Worm (Caenorhabditis elegans): ENCODE data around the gene oig-2.

oig-2 gene

ce11 chrII:12991594-12991993, 16.4 kb downstream of the oig-2 start:
- no peak for TF ChIP-seq cog-1 (tag; optimal IDR thresholded peaks at IDR 0.05)
- no peak for TF ChIP-seq ref-1 (GFP tag; conservative IDR thresholded peaks at IDR 0.05)
- no peak for TF ChIP-seq tab-1 (GFP tag; IDR thresholded peaks at IDR 0.05)
- no peak for TF ChIP-seq ztf-29 (GFP tag; IDR thresholded peaks at IDR 0.05)
- TF ChIP-seq med-1 (GFP tag; optimal IDR thresholded peaks at IDR 0.05; ENCODE audit: insufficient read depth): no peak
- TF ChIP-seq T22C8.4 (GFP tag; IDR thresholded peaks at IDR 0.05): no peak
- no peak for TF ChIP-seq klf-2 (GFP tag; conservative IDR thresholded peaks at IDR 0.05)
- no peak for TF ChIP-seq ztf-23 (GFP tag; IDR thresholded peaks at IDR 0.05)
- TF ChIP-seq flt-1 (GFP tag; IDR thresholded peaks at IDR 0.05): no peak

- TF ChIP-seq ztf-29 (GFP tag; IDR thresholded peaks at IDR 0.05): no peak; the same call in 1 of the 2 replicates
- no peak for TF ChIP-seq T22C8.4 (GFP tag; IDR thresholded peaks at IDR 0.05)
- TF ChIP-seq ztf-23 (GFP tag; IDR thresholded peaks at IDR 0.05): no peak
- no peak for TF ChIP-seq med-1 (GFP tag; optimal IDR thresholded peaks at IDR 0.05; ENCODE audit: insufficient read depth)
- TF ChIP-seq tab-1 (GFP tag; IDR thresholded peaks at IDR 0.05): no peak
- TF ChIP-seq klf-2 (GFP tag; conservative IDR thresholded peaks at IDR 0.05): no peak
- no peak for TF ChIP-seq ref-1 (GFP tag; conservative IDR thresholded peaks at IDR 0.05)
- no peak for TF ChIP-seq flt-1 (GFP tag; IDR thresholded peaks at IDR 0.05)
- no peak for TF ChIP-seq cog-1 (tag; optimal IDR thresholded peaks at IDR 0.05)
These were observed 16.9 kb downstream of the oig-2 start for ce11 chrII:12990964-12991593.

- no peak for TF ChIP-seq ztf-23 (GFP tag; IDR thresholded peaks at IDR 0.05)
These were observed 17.8 kb downstream of the oig-2 start for ce11 chrII:12990191-12990590.

ce11 chrII:12987799-12988198, 20.2 kb downstream of the oig-2 start:
- 0 out of 2 replicates have a peak, but pooled peaks have one; percentile 18 for TF ChIP-seq ztf-23 (GFP tag; IDR thresholded peaks at IDR 0.05)
- TF ChIP-seq T22C8.4 (GFP tag; IDR thresholded peaks at IDR 0.05): no peak

ce11 chrII:12985813-12986212, 22.2 kb downstream of the oig-2 start:
- TF ChIP-seq med-1 (GFP tag; optimal IDR thresholded peaks at IDR 0.05; ENCODE audit: insufficient read depth) (no peak), cog-1 (tag; optimal IDR thresholded peaks at IDR 0.05) (peak; percentile 1)

ce11 chrII:12984709-12985108, 23.3 kb downstream of the oig-2 start:
- no peak for TF ChIP-seq klf-2 (GFP tag; conservative IDR thresholded peaks at IDR 0.05)
- 0 out of 2 replicates have a peak, but pooled peaks have one; percentile 45 for TF ChIP-seq tab-1 (GFP tag; IDR thresholded peaks at IDR 0.05)

ce11 chrII:12982830-12983229, 25.1 kb downstream of the oig-2 start:
- no peak for TF ChIP-seq tab-1 (GFP tag; IDR thresholded peaks at IDR 0.05)
- TF ChIP-seq med-1 (GFP tag; optimal IDR thresholded peaks at IDR 0.05; ENCODE audit: insufficient read depth): no peak
- TF ChIP-seq ztf-23 (GFP tag; IDR thresholded peaks at IDR 0.05): no peak

ce11 chrII:12981980-12982575, 25.9 kb downstream of the oig-2 start:
- TF ChIP-seq cog-1 (tag; optimal IDR thresholded peaks at IDR 0.05): no peak
- no peak for TF ChIP-seq ztf-23 (GFP tag; IDR thresholded peaks at IDR 0.05)
- TF ChIP-seq med-1 (GFP tag; optimal IDR thresholded peaks at IDR 0.05; ENCODE audit: insufficient read depth): no peak
- TF ChIP-seq ref-1 (GFP tag; conservative IDR thresholded peaks at IDR 0.05): no peak
- TF ChIP-seq T22C8.4 (GFP tag; IDR thresholded peaks at IDR 0.05): no peak
- TF ChIP-seq ztf-29 (GFP tag; IDR thresholded peaks at IDR 0.05): no peak
- no peak for TF ChIP-seq klf-2 (GFP tag; conservative IDR thresholded peaks at IDR 0.05)
- no peak for TF ChIP-seq flt-1 (GFP tag; IDR thresholded peaks at IDR 0.05)
- no peak for TF ChIP-seq tab-1 (GFP tag; IDR thresholded peaks at IDR 0.05)

ce11 chrII:12980212-12980611, 27.8 kb downstream of the oig-2 start, which contains the start of gene cyd-1:
Gene cyd-1 (plus strand): TSS chrII:12980591.
- TF ChIP-seq flt-1 (GFP tag; IDR thresholded peaks at IDR 0.05): no peak
- TF ChIP-seq T22C8.4 (GFP tag; IDR thresholded peaks at IDR 0.05): no peak
- TF ChIP-seq ref-1 (GFP tag; conservative IDR thresholded peaks at IDR 0.05): no peak
- TF ChIP-seq ztf-23 (GFP tag; IDR thresholded peaks at IDR 0.05): no peak
- TF ChIP-seq klf-2 (GFP tag; conservative IDR thresholded peaks at IDR 0.05): no peak
- TF ChIP-seq cog-1 (tag; optimal IDR thresholded peaks at IDR 0.05): no peak
- TF ChIP-seq tab-1 (GFP tag; IDR thresholded peaks at IDR 0.05): no peak
- no peak for TF ChIP-seq med-1 (GFP tag; optimal IDR thresholded peaks at IDR 0.05; ENCODE audit: insufficient read depth)
- no peak for TF ChIP-seq ztf-29 (GFP tag; IDR thresholded peaks at IDR 0.05)

ce11 chrII:12978658-12979057, 29.3 kb downstream of the oig-2 start:
- TF ChIP-seq ztf-29 (GFP tag; IDR thresholded peaks at IDR 0.05): no peak
- TF ChIP-seq klf-2 (GFP tag; conservative IDR thresholded peaks at IDR 0.05): no peak
- TF ChIP-seq tab-1 (GFP tag; IDR thresholded peaks at IDR 0.05): no peak
- no peak for TF ChIP-seq med-1 (GFP tag; optimal IDR thresholded peaks at IDR 0.05; ENCODE audit: insufficient read depth)

- TF ChIP-seq ref-1 (GFP tag; conservative IDR thresholded peaks at IDR 0.05): no peak
- TF ChIP-seq med-1 (GFP tag; optimal IDR thresholded peaks at IDR 0.05; ENCODE audit: insufficient read depth): no peak
- TF ChIP-seq ztf-29 (GFP tag; IDR thresholded peaks at IDR 0.05): no peak
- no peak for TF ChIP-seq cog-1 (tag; optimal IDR thresholded peaks at IDR 0.05)
- TF ChIP-seq T22C8.4 (GFP tag; IDR thresholded peaks at IDR 0.05): no peak
- no peak for TF ChIP-seq tab-1 (GFP tag; IDR thresholded peaks at IDR 0.05)
- TF ChIP-seq ztf-23 (GFP tag; IDR thresholded peaks at IDR 0.05): no peak
- TF ChIP-seq flt-1 (GFP tag; IDR thresholded peaks at IDR 0.05): no peak
- no peak for TF ChIP-seq klf-2 (GFP tag; conservative IDR thresholded peaks at IDR 0.05)
These were observed 38.3 kb downstream of the oig-2 start, which contains the start of gene Y38F1A.4 for ce11 chrII:12969622-12970021. Gene Y38F1A.4 (minus strand): TSS chrII:12969722.

Data from whole organism, midembryonic.